Fruit fly (Drosophila melanogaster) whole organism, embryonic: Measurements from ENCODE around the gene nAChRalpha2.
A peak's percentile ranks its signal among the peaks of the same experiment; 100 is the strongest.

Experiments
- CG10366 ChIP-seq: fragments of 200-800 bp; sonication (Bioruptor generic); IDR thresholded peaks from 2 replicates; pipeline ENCODE4 v1.3.6; 2022; ENCODE audit warnings: missing biosample characterization, missing genetic modification characterization
- CG11247 ChIP-seq: fragments of 200-800 bp; sonication (Bioruptor generic); IDR thresholded peaks from 2 replicates; pipeline ENCODE4 v1.3.6; 2022; ENCODE audit warnings: missing biosample characterization, missing genetic modification characterization
- CG11695 ChIP-seq: fragments of 200-800 bp; sonication (Bioruptor generic); IDR thresholded peaks from 3 replicates; pipeline ENCODE4 v1.3.6; 2022; ENCODE audit warnings: missing biosample characterization, missing genetic modification characterization
- CG12659 ChIP-seq: fragments of 200-800 bp; sonication (Bioruptor generic); optimal IDR thresholded peaks from 3 replicates; lab custom pipeline; 2017; ENCODE audit warnings: mild to moderate bottlenecking, missing biosample characterization, missing genetic modification reagents, missing genetic modification characterization
- CG12769 ChIP-seq: fragments of 200-800 bp; sonication (Bioruptor generic); optimal IDR thresholded peaks from 2 replicates; lab custom pipeline; 2019; ENCODE audit warnings: missing biosample characterization, mild to moderate bottlenecking, missing genetic modification characterization, moderate library complexity
- CG13424 ChIP-seq: fragments of 200-800 bp; sonication (Bioruptor generic); optimal IDR thresholded peaks from 2 replicates; lab custom pipeline; 2019; ENCODE audit warnings: missing biosample characterization, mild to moderate bottlenecking, missing genetic modification characterization, moderate library complexity
- CG14667 ChIP-seq: fragments of 200-800 bp; sonication (Bioruptor generic); IDR thresholded peaks from 2 replicates; pipeline ENCODE4 v1.3.6; 2022; ENCODE audit warnings: missing biosample characterization, missing genetic modification characterization
- CG15073 ChIP-seq: fragments of 200-800 bp; sonication (Bioruptor generic); optimal IDR thresholded peaks from 2 replicates; lab custom pipeline; 2016; ENCODE audit warnings: missing biosample characterization, missing genetic modification characterization
- CG17328 ChIP-seq: fragments of 200-800 bp; sonication (Bioruptor generic); IDR thresholded peaks from 2 replicates; pipeline ENCODE4 v1.3.6; 2022; ENCODE audit warnings: missing biosample characterization, missing genetic modification characterization
- CG17359 ChIP-seq: fragments of 200-800 bp; sonication (Bioruptor generic); optimal IDR thresholded peaks from 3 replicates; lab custom pipeline; 2018; ENCODE audit warnings: missing biosample characterization, mild to moderate bottlenecking, missing genetic modification characterization, moderate library complexity
- CG1832 ChIP-seq: fragments of 200-800 bp; sonication (Bioruptor generic); optimal IDR thresholded peaks from 2 replicates; lab custom pipeline; 2017; ENCODE audit warnings: missing biosample characterization, mild to moderate bottlenecking, missing genetic modification characterization, inconsistent platforms
- CG4730 ChIP-seq: fragments of 200-800 bp; sonication (Bioruptor generic); IDR thresholded peaks from 2 replicates; pipeline ENCODE4 v1.3.6; 2022; ENCODE audit warnings: missing biosample characterization, missing genetic modification characterization
- CG6791 ChIP-seq: fragments of 200-800 bp; sonication (Bioruptor generic); IDR thresholded peaks from 3 replicates; pipeline ENCODE4 v1.3.6; 2022; ENCODE audit warnings: missing biosample characterization, missing genetic modification characterization; ENCODE audit not compliant: partially characterized antibody
- CG7357 ChIP-seq: fragments of 200-800 bp; sonication (Bioruptor generic); IDR thresholded peaks from 3 replicates; pipeline ENCODE4 v1.3.6; 2022; ENCODE audit warnings: missing biosample characterization, missing genetic modification characterization
- CG8944 ChIP-seq: fragments of 200-800 bp; sonication (Bioruptor generic); optimal IDR thresholded peaks from 3 replicates; lab custom pipeline; 2016; ENCODE audit warnings: missing biosample characterization, missing genetic modification characterization
- Dip2 ChIP-seq: fragments of 200-800 bp; sonication (Bioruptor generic); IDR thresholded peaks from 2 replicates; pipeline ENCODE4 v1.3.6; 2022; ENCODE audit warnings: missing biosample characterization, missing genetic modification characterization
- Drgx ChIP-seq: fragments of 200-800 bp; sonication (Bioruptor generic); IDR thresholded peaks from 2 replicates; pipeline ENCODE4 v1.3.6; 2022; ENCODE audit warnings: missing biosample characterization, missing genetic modification characterization
- E2f1 ChIP-seq: fragments of 200-800 bp; sonication (Bioruptor generic); IDR thresholded peaks from 2 replicates; pipeline ENCODE4 v1.3.6; 2022; ENCODE audit warnings: missing biosample characterization, missing genetic modification characterization
- Eip74EF ChIP-seq, 2 experiments: fragments of 200-800 bp in 1 of 2; fragments of >200 bp in 1 of 2; sonication (Bioruptor generic) in 1 of 2; optimal IDR thresholded peaks; 2 replicates each; lab custom pipeline; 2017 to 2019; ENCODE audit warnings: missing biosample characterization in 2 of 2, missing genetic modification characterization in 2 of 2, mild to moderate bottlenecking in 1 of 2, moderate library complexity in 1 of 2
- Fer1 ChIP-seq: fragments of 200-800 bp; sonication (Bioruptor generic); optimal IDR thresholded peaks from 2 replicates; lab custom pipeline; 2017; ENCODE audit warnings: missing biosample characterization, mild to moderate bottlenecking, missing genetic modification characterization
- GATAe ChIP-seq: fragments of 200-800 bp; sonication (Bioruptor generic); conservative IDR thresholded peaks from 2 replicates; pipeline ENCODE4 v1.3.6; 2022; ENCODE audit warnings: missing biosample characterization, missing genetic modification characterization
- H15 ChIP-seq: fragments of 200-800 bp; sonication (Bioruptor generic); IDR thresholded peaks from 3 replicates; pipeline ENCODE4 v1.3.6; 2022; ENCODE audit warnings: missing biosample characterization, missing genetic modification characterization
- HLH54F ChIP-seq: fragments of 200-800 bp; sonication (Bioruptor generic); optimal IDR thresholded peaks from 3 replicates; lab custom pipeline; 2016; ENCODE audit warnings: missing biosample characterization, missing genetic modification characterization
- HmgZ ChIP-seq: fragments of 200-800 bp; sonication (Bioruptor generic); optimal IDR thresholded peaks from 2 replicates; lab custom pipeline; 2018; ENCODE audit warnings: missing biosample characterization, mild to moderate bottlenecking, missing genetic modification characterization
- Lim3 ChIP-seq: fragments of 200-800 bp; sonication (Bioruptor generic); IDR thresholded peaks from 2 replicates; pipeline ENCODE4 v1.3.6; 2022; ENCODE audit warnings: missing biosample characterization, missing genetic modification characterization
- Ptx1 ChIP-seq: fragments of 200-800 bp; sonication (Bioruptor generic); IDR thresholded peaks from 2 replicates; pipeline ENCODE4 v1.3.6; 2022; ENCODE audit warnings: missing biosample characterization, missing genetic modification characterization
- Rfx ChIP-seq: fragments of 200-800 bp; sonication (Bioruptor generic); IDR thresholded peaks from 2 replicates; pipeline ENCODE4 v1.3.6; 2022; ENCODE audit warnings: missing biosample characterization, missing genetic modification characterization
- Xbp1 ChIP-seq: fragments of 200-800 bp; sonication (Bioruptor generic); optimal IDR thresholded peaks from 3 replicates; lab custom pipeline; 2016; ENCODE audit warnings: missing biosample characterization, mild to moderate bottlenecking, missing genetic modification characterization
- bowl ChIP-seq: fragments of 200-800 bp; sonication (Bioruptor generic); IDR thresholded peaks from 2 replicates; pipeline ENCODE4 v1.3.6; 2022; ENCODE audit warnings: missing biosample characterization, missing genetic modification characterization
- cato ChIP-seq: fragments of 200-800 bp; sonication (Bioruptor generic); optimal IDR thresholded peaks from 2 replicates; lab custom pipeline; 2016; ENCODE audit warnings: missing biosample characterization, missing genetic modification characterization, borderline replicate concordance
- ci ChIP-seq: fragments of 200-800 bp; sonication (Bioruptor generic); IDR thresholded peaks from 3 replicates; pipeline ENCODE4 v1.3.6; 2022; ENCODE audit warnings: missing biosample characterization, missing genetic modification characterization
- dysf ChIP-seq: fragments of 200-800 bp; sonication (Bioruptor generic); IDR thresholded peaks from 3 replicates; pipeline ENCODE4 v1.3.6; 2022; ENCODE audit warnings: missing biosample characterization, missing genetic modification characterization
- hkb ChIP-seq, 2 experiments: fragments of 200-800 bp in 1 of 2; fragments of >200 bp in 1 of 2; sonication (Bioruptor generic) in 1 of 2; IDR thresholded peaks in 1 of 2; optimal IDR thresholded peaks in 1 of 2; 2 replicates each; pipeline versions ENCODE4 v1.3.6 to Lab custom; 2017 to 2022; ENCODE audit warnings: missing biosample characterization in 1 of 2, missing genetic modification characterization in 1 of 2
- lov ChIP-seq, 2 experiments: fragments of 200-800 bp in 1 of 2; fragments of >200 bp in 1 of 2; sonication (Bioruptor generic) in 1 of 2; IDR thresholded peaks in 1 of 2; optimal IDR thresholded peaks in 1 of 2; 2 replicates in 1 of 2; 3 replicates in 1 of 2; pipeline versions ENCODE4 v1.3.6 to Lab custom; 2017 to 2022; ENCODE audit warnings: missing biosample characterization in 1 of 2, missing genetic modification characterization in 1 of 2
- pan ChIP-seq, 4 experiments: fragments of >200 bp in 3 of 4; fragments of 200-800 bp in 1 of 4; sonication (Bioruptor generic) in 1 of 4; optimal IDR thresholded peaks in 3 of 4; IDR thresholded peaks in 1 of 4; 2 replicates each; pipeline versions ENCODE4 v1.3.6 to Lab custom; 2017 to 2022; ENCODE audit warnings: missing biosample characterization in 2 of 4, missing genetic modification characterization in 2 of 4, mixed read lengths in 1 of 4
- prd ChIP-seq, 3 experiments: fragments of >200 bp in 2 of 3; fragments of 200-800 bp in 1 of 3; sonication (Bioruptor generic) in 1 of 3; optimal IDR thresholded peaks in 2 of 3; IDR thresholded peaks in 1 of 3; 2 replicates in 2 of 3; 3 replicates in 1 of 3; pipeline versions ENCODE4 v1.3.6 to Lab custom; 2017 to 2022; ENCODE audit warnings: missing biosample characterization in 1 of 3, missing genetic modification characterization in 1 of 3
- sd ChIP-seq: fragments of 200-800 bp; sonication (Bioruptor generic); optimal IDR thresholded peaks from 3 replicates; lab custom pipeline; 2018; ENCODE audit warnings: missing biosample characterization, mild to moderate bottlenecking, missing genetic modification characterization, moderate library complexity
- sisA ChIP-seq: fragments of 200-800 bp; sonication (Bioruptor generic); IDR thresholded peaks from 2 replicates; pipeline ENCODE4 v1.3.6; 2022; ENCODE audit warnings: missing biosample characterization, missing genetic modification characterization
- stc ChIP-seq: fragments of 200-800 bp; sonication (Bioruptor generic); IDR thresholded peaks from 2 replicates; pipeline ENCODE4 v1.3.6; 2022; ENCODE audit warnings: missing biosample characterization, missing genetic modification characterization
- tgo ChIP-seq: fragments of 200-800 bp; sonication (Bioruptor generic); IDR thresholded peaks from 3 replicates; pipeline ENCODE4 v1.3.6; 2022; ENCODE audit warnings: missing biosample characterization, missing genetic modification characterization
- tin ChIP-seq: fragments of 200-800 bp; sonication (Bioruptor generic); optimal IDR thresholded peaks from 3 replicates; lab custom pipeline; 2016; ENCODE audit warnings: missing biosample characterization, missing genetic modification characterization
- tll ChIP-seq, 2 experiments: fragments of 200-800 bp in 1 of 2; fragments of >200 bp in 1 of 2; sonication (Bioruptor generic) in 1 of 2; optimal IDR thresholded peaks; 2 replicates each; lab custom pipeline; 2017 to 2019; ENCODE audit warnings: missing biosample characterization in 2 of 2, missing genetic modification characterization in 2 of 2, mild to moderate bottlenecking in 1 of 2, moderate library complexity in 1 of 2
- zen2 ChIP-seq: fragments of 200-800 bp; sonication (Bioruptor generic); IDR thresholded peaks from 3 replicates; pipeline ENCODE4 v1.3.6; 2022; ENCODE audit warnings: missing biosample characterization, missing genetic modification characterization; ENCODE audit not compliant: partially characterized antibody

nAChRalpha2 gene

dm6 chr3R:24524426-24524974 lies 39.3 kb downstream of the nAChRalpha2 start, which contains the start of gene Jhbp12 (continued):
- TF ChIP-seq HmgZ (no peak), cato (GFP tag; lab: Kevin White, UChicago) (no peak)
- TF ChIP-seq, all 482 proteins: peak for 20

DNA sequence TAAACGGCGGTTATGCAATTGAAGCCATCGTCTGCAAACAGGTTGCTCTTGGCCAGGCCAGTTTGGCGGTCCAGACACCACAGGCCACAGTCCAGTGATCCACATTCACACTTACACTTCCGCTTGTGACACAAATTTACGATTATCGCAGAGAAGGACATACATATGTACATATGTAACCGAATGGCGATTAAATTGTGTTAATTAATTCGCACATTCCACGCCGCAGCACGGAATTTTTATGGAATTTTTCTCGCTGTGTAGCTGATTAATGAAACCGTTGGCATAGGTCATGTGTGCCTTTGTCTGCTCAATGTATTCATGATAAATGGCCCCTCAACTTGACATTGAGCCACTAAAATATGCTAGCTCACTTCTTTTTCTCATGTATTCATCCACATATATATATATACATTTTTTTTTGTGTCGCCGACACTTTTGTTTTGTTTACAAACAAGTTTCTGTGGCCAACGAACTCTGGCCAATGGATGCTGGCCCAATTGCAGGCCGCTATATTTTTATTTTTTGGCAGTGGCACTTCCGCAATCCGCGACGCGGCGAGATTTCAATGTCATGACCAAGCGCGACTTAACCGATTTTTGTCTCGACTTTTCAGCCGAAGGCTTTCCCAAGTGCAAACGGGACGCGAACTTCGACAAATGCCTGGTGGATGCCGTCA lies 40.9 kb downstream of the nAChRalpha2 start:
- TF ChIP-seq bowl (GFP tag; lab: Robert Waterston, UW) (no peak), H15 (GFP tag; lab: Robert Waterston, UW) (peak; percentile 39; the same call in 1 of the 3 replicates), ci (GFP tag; lab: Robert Waterston, UW) (0 out of 3 replicates have a peak, but pooled peaks have one; percentile 46), CG1832 (GFP tag; lab: Kevin White, UChicago) (no peak), E2f1 (GFP tag; lab: Robert Waterston, UW) (peak; percentile 37), HLH54F (GFP tag; lab: Kevin White, UChicago) (no peak), CG4730 (GFP tag; lab: Robert Waterston, UW) (peak; percentile 14; the same call in 1 of the 2 replicates), hkb (optimal IDR thresholded peaks at IDR 0.05; lab: Kevin White, UChicago) (no peak), hkb (GFP tag; IDR thresholded peaks at IDR 0.05; lab: Robert Waterston, UW) (peak; percentile 54; the same call in 1 of the 2 replicates), CG12769 (tag; lab: Kevin White, UChicago) (peak; percentile 34), CG12659 (peak; percentile 6), lov (optimal IDR thresholded peaks at IDR 0.05; lab: Kevin White, UChicago) (no peak), lov (GFP tag; IDR thresholded peaks at IDR 0.05; lab: Robert Waterston, UW) (0 out of 3 replicates have a peak, but pooled peaks have one; percentile 25), CG8944 (GFP tag; lab: Kevin White, UChicago) (no peak), CG14667 (GFP tag; lab: Robert Waterston, UW) (0 out of 2 replicates have a peak, but pooled peaks have one; percentile 20), zen2 (no peak), prd (optimal IDR thresholded peaks at IDR 0.05; lab: Kevin White, UChicago) (no peak), prd (GFP tag; IDR thresholded peaks at IDR 0.05; lab: Robert Waterston, UW) (peak; percentile 54), Eip74EF (GFP tag; optimal IDR thresholded peaks at IDR 0.05; lab: Kevin White, UChicago) (peak in 1 of 2 experiments; percentile 95), tgo (peak; percentile 47; the same call in 2 of the 3 replicates), CG17328 (GFP tag; lab: Robert Waterston, UW) (no peak), stc (peak; percentile 23; the same call in 1 of the 2 replicates), pan (optimal IDR thresholded peaks at IDR 0.05; lab: Kevin White, UChicago) (no peak), pan (GFP tag; optimal IDR thresholded peaks at IDR 0.05 in 1 of 2, IDR thresholded peaks at IDR 0.05 in 1 of 2) (peak in 1 of 2 experiments; percentile 57), Rfx (GFP tag; lab: Robert Waterston, UW) (peak; percentile 53), tin (GFP tag; lab: Kevin White, UChicago) (peak; percentile 9), Dip2 (GFP tag; lab: Robert Waterston, UW) (no peak), CG13424 (tag; lab: Kevin White, UChicago) (peak; percentile 12), Lim3 (0 out of 2 replicates have a peak, but pooled peaks have one; percentile 14), CG10366 (GFP tag; lab: Robert Waterston, UW) (peak; percentile 42), CG11247 (GFP tag; lab: Robert Waterston, UW) (0 out of 2 replicates have a peak, but pooled peaks have one; percentile 41), Fer1 (GFP tag; lab: Kevin White, UChicago) (peak; percentile 28), CG17359 (tag; lab: Kevin White, UChicago) (peak; percentile 17), CG11695 (GFP tag; lab: Robert Waterston, UW) (peak; percentile 45; the same call in 1 of the 3 replicates), tll (GFP tag; optimal IDR thresholded peaks at IDR 0.05; lab: Kevin White, UChicago) (no peak), dysf (GFP tag; lab: Robert Waterston, UW) (peak; percentile 54; the same call in 2 of the 3 replicates), CG15073 (GFP tag; lab: Kevin White, UChicago) (no peak), CG7357 (GFP tag; lab: Robert Waterston, UW) (0 out of 3 replicates have a peak, but pooled peaks have one; percentile 19), CG6791 (GFP tag; lab: Robert Waterston, UW) (no peak), GATAe (no peak), sisA (GFP tag; lab: Robert Waterston, UW) (peak; percentile 48), Xbp1 (GFP tag; lab: Kevin White, UChicago) (peak; percentile 11), Ptx1 (peak; percentile 54; the same call in 1 of the 2 replicates), sd (tag; lab: Kevin White, UChicago) (peak; percentile 89), Drgx (GFP tag; lab: Robert Waterston, UW) (peak; percentile 58)
